Worm (Caenorhabditis elegans) whole organism, L1 larva: ENCODE data around the gene C49F5.8.
A peak's percentile ranks its signal among the peaks of the same experiment; 100 is the strongest.

Experiments used
- ama-1 ChIP-seq: fragments of 150-350 bp; optimal IDR thresholded peaks from 2 replicates; lab custom pipeline; 2014
- fkh-4 ChIP-seq: sonication (generic microtip); optimal IDR thresholded peaks from 2 replicates; lab custom pipeline; 2016; ENCODE audit warnings: missing compliant biosample characterization, missing genetic modification characterization, borderline replicate concordance
- hlh-4 ChIP-seq: sonication (generic microtip); optimal IDR thresholded peaks from 2 replicates; lab custom pipeline; 2016; ENCODE audit warnings: mild to moderate bottlenecking, missing genetic modification characterization, missing compliant biosample characterization
- lsy-2 ChIP-seq, 2 experiments: fragments of 150-350 bp; optimal IDR thresholded peaks; 2 replicates each; lab custom pipeline; 2014; ENCODE audit warnings: missing biosample characterization in 2 of 2, missing genetic modification characterization in 2 of 2
- nhr-237 ChIP-seq: fragments of 150-350 bp; optimal IDR thresholded peaks from 2 replicates; lab custom pipeline; 2014; ENCODE audit warnings: missing biosample characterization, missing genetic modification characterization
- nhr-71 ChIP-seq: sonication (generic microtip); optimal IDR thresholded peaks from 2 replicates; lab custom pipeline; 2016; ENCODE audit warnings: mild to moderate bottlenecking, missing genetic modification characterization, moderate library complexity, missing compliant biosample characterization
- tbx-2 ChIP-seq: sonication (generic microtip); optimal IDR thresholded peaks from 2 replicates; lab custom pipeline; 2016; ENCODE audit warnings: missing genetic modification characterization, missing compliant biosample characterization
- zag-1 ChIP-seq: fragments of 150-350 bp; optimal IDR thresholded peaks from 2 replicates; lab custom pipeline; 2014; ENCODE audit warnings: missing biosample characterization, missing genetic modification characterization

DNA sequence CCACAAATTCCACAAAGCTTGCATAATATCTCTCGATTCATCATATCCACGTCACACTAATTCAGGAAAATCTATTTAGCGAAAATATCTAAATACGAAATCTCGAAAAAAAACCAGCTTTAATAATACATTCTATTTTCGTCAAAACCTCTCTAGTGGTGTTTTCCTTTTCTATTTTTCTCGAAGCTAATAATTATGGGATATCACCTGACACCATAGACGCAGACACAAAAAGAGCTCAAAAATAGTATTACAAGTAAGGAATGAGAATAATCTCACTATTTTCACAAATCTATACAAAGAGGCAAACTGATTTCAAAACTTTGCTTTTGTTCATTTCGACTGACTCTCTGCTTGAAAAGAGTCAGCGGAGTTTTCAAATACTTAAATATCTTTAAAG, 9.1 kb downstream of the C49F5.8 start:
- TF ChIP-seq ama-1 (lab: Kevin White, UChicago) (no peak), fkh-4 (tag; lab: Kevin White, UChicago) (no peak), lsy-2 (tag; optimal IDR thresholded peaks at IDR 0.05; lab: Kevin White, UChicago) (no peak), nhr-71 (peak; percentile 42), zag-1 (no peak), tbx-2 (tag; lab: Kevin White, UChicago) (no peak), hlh-4 (tag; lab: Kevin White, UChicago) (no peak), nhr-237 (tag; lab: Kevin White, UChicago) (peak; percentile 19)
